Fruit fly (Drosophila melanogaster): Measurements from ENCODE around the gene CG14422.
A peak's percentile ranks its signal among the peaks of the same experiment; 100 is the strongest.

dm6 chrX:2973593-2973992, 30.4 kb downstream of the CG14422 start, which contains the start of gene rst:
- TF ChIP-seq bsh (GFP tag; optimal IDR thresholded peaks at IDR 0.05) (no peak), CG13296 (GFP tag; optimal IDR thresholded peaks at IDR 0.05) (no peak), CG3995 (GFP tag; optimal IDR thresholded peaks at IDR 0.05) (no peak), Hr78 (GFP tag; optimal IDR thresholded peaks at IDR 0.05) (no peak), CG7963 (GFP tag; IDR thresholded peaks at IDR 0.05; ENCODE audit: partially characterized antibody) (no peak), Deaf1 (tag; optimal IDR thresholded peaks at IDR 0.05) (peak; percentile 85), CG42726 (GFP tag; IDR thresholded peaks at IDR 0.05; ENCODE audit: partially characterized antibody) (peak; percentile 54; the same call in 1 of the 2 replicates), CG7786 (GFP tag; optimal IDR thresholded peaks at IDR 0.05) (no peak), D19A (tag; optimal IDR thresholded peaks at IDR 0.05) (no peak), CG3065 (GFP tag; optimal IDR thresholded peaks at IDR 0.05) (no peak), ken (GFP tag; IDR thresholded peaks at IDR 0.05) (no peak), Ssrp (tag; optimal IDR thresholded peaks at IDR 0.05) (no peak), dimm (GFP tag; IDR thresholded peaks at IDR 0.05) (no peak), Poxn (GFP tag; IDR thresholded peaks at IDR 0.05) (no peak)

Measured in whole organism, embryonic.